Worm (Caenorhabditis elegans): ENCODE results near the gene C33C12.7.
"Not testable (repeated sequence)": the region's sequence is repeated elsewhere in the genome, so short reads cannot be mapped to it uniquely, and the experiment has no call there.

ce11 chrII:2153708-2154107, 21.6 kb downstream of the C33C12.7 start, which contains the start of gene math-18:
- TF ChIP-seq aly-2 (tag; optimal IDR thresholded peaks at IDR 0.05); snpc-4 (tag; optimal IDR thresholded peaks at IDR 0.05); nhr-23 (tag; optimal IDR thresholded peaks at IDR 0.05); mbf-1 (tag; optimal IDR thresholded peaks at IDR 0.05); crh-2 (tag; optimal IDR thresholded peaks at IDR 0.05); elt-1 (tag; optimal IDR thresholded peaks at IDR 0.05); unc-55 (GFP tag; optimal IDR thresholded peaks at IDR 0.05); peb-1 (tag; optimal IDR thresholded peaks at IDR 0.05): not testable (repeated sequence)
